Fruit fly (Drosophila melanogaster) whole organism, embryonic: ENCODE data around the gene CG15034.

Experiments used
- ATbp ChIP-seq: fragments of 200-800 bp; sonication (Bioruptor generic); optimal IDR thresholded peaks from 2 replicates; lab custom pipeline; 2017; ENCODE audit warnings: missing biosample characterization, mild to moderate bottlenecking, missing genetic modification characterization, missing genetic modification reagents
- Bdp1 ChIP-seq: fragments of 200-800 bp; sonication (Bioruptor generic); optimal IDR thresholded peaks from 3 replicates; lab custom pipeline; 2016; ENCODE audit warnings: missing biosample characterization, missing genetic modification characterization
- CG10366 ChIP-seq: fragments of 200-800 bp; sonication (Bioruptor generic); IDR thresholded peaks from 2 replicates; pipeline ENCODE4 v1.3.6; 2022; ENCODE audit warnings: missing biosample characterization, missing genetic modification characterization
- CG10543 ChIP-seq: fragments of 200-800 bp; sonication (Bioruptor generic); optimal IDR thresholded peaks from 3 replicates; lab custom pipeline; 2017; ENCODE audit warnings: missing biosample characterization, mild to moderate bottlenecking, missing genetic modification characterization, moderate library complexity
- CG11504 ChIP-seq: fragments of 200-800 bp; sonication (Bioruptor generic); optimal IDR thresholded peaks from 3 replicates; lab custom pipeline; 2019; ENCODE audit warnings: missing biosample characterization, mild to moderate bottlenecking, missing genetic modification characterization, moderate library complexity
- CG12155 ChIP-seq: fragments of 200-800 bp; sonication (Bioruptor generic); optimal IDR thresholded peaks from 3 replicates; lab custom pipeline; 2016; ENCODE audit warnings: missing biosample characterization, missing genetic modification characterization
- CG12769 ChIP-seq: fragments of 200-800 bp; sonication (Bioruptor generic); optimal IDR thresholded peaks from 2 replicates; lab custom pipeline; 2019; ENCODE audit warnings: missing biosample characterization, mild to moderate bottlenecking, missing genetic modification characterization, moderate library complexity
- CG13894 ChIP-seq: fragments of 200-800 bp; sonication (Bioruptor generic); optimal IDR thresholded peaks from 3 replicates; lab custom pipeline; 2018; ENCODE audit warnings: missing biosample characterization, mild to moderate bottlenecking, missing genetic modification characterization, moderate library complexity
- CG15269 ChIP-seq: fragments of 200-800 bp; sonication (Bioruptor generic); optimal IDR thresholded peaks from 2 replicates; lab custom pipeline; 2018; ENCODE audit warnings: missing biosample characterization, mild to moderate bottlenecking, missing genetic modification characterization, moderate library complexity
- CG2678 ChIP-seq: fragments of 200-800 bp; sonication (Bioruptor generic); optimal IDR thresholded peaks from 3 replicates; lab custom pipeline; 2019; ENCODE audit warnings: missing biosample characterization, mild to moderate bottlenecking, missing genetic modification characterization, moderate library complexity
- CG31365 ChIP-seq: fragments of 200-800 bp; sonication (Bioruptor generic); optimal IDR thresholded peaks from 2 replicates; lab custom pipeline; 2018; ENCODE audit warnings: missing biosample characterization, mild to moderate bottlenecking, missing genetic modification characterization
- CG31441 ChIP-seq: fragments of 200-800 bp; sonication (Bioruptor generic); IDR thresholded peaks from 2 replicates; pipeline ENCODE4 v1.3.6; 2022; ENCODE audit warnings: missing biosample characterization, missing genetic modification characterization
- CG32532 ChIP-seq: fragments of 200-800 bp; sonication (Bioruptor generic); IDR thresholded peaks from 2 replicates; pipeline ENCODE4 v1.3.6; 2022; ENCODE audit warnings: missing biosample characterization, missing genetic modification characterization
- CG6654 ChIP-seq: fragments of 200-800 bp; sonication (Bioruptor generic); optimal IDR thresholded peaks from 2 replicates; lab custom pipeline; 2017; ENCODE audit warnings: missing biosample characterization, mild to moderate bottlenecking, missing genetic modification characterization
- CTCF ChIP-seq: fragments of 200-800 bp; sonication (Bioruptor generic); optimal IDR thresholded peaks from 2 replicates; lab custom pipeline; 2017; ENCODE audit warnings: missing biosample characterization, mild to moderate bottlenecking, missing genetic modification characterization, moderate library complexity
- D19A ChIP-seq: fragments of 200-800 bp; optimal IDR thresholded peaks from 3 replicates; lab custom pipeline; 2019; ENCODE audit warnings: missing biosample characterization, mild to moderate bottlenecking, missing genetic modification characterization, moderate library complexity
- Hr51 ChIP-seq, 2 experiments: fragments of 200-800 bp; sonication (Bioruptor generic); optimal IDR thresholded peaks; 2 replicates in 1 of 2; 3 replicates in 1 of 2; lab custom pipeline; 2016 to 2018; ENCODE audit warnings: missing biosample characterization in 2 of 2, missing genetic modification characterization in 2 of 2, mild to moderate bottlenecking in 1 of 2, moderate library complexity in 1 of 2
- Lpt ChIP-seq: fragments of >200 bp; optimal IDR thresholded peaks from 2 replicates; lab custom pipeline; 2018; ENCODE audit warnings: missing biosample characterization, missing genetic modification characterization
- Max ChIP-seq: fragments of 200-800 bp; sonication (Bioruptor generic); optimal IDR thresholded peaks from 2 replicates; lab custom pipeline; 2016; ENCODE audit warnings: missing biosample characterization, mild to moderate bottlenecking, missing genetic modification characterization
- Neu2 ChIP-seq: fragments of 200-800 bp; sonication (Bioruptor generic); optimal IDR thresholded peaks from 3 replicates; lab custom pipeline; 2016; ENCODE audit warnings: missing biosample characterization, missing genetic modification characterization, borderline replicate concordance
- Optix ChIP-seq: fragments of 200-800 bp; sonication (Bioruptor generic); IDR thresholded peaks from 3 replicates; pipeline ENCODE4 v1.3.6; 2022; ENCODE audit warnings: missing biosample characterization, missing genetic modification characterization
- Poxn ChIP-seq: fragments of 200-800 bp; sonication (Bioruptor generic); IDR thresholded peaks from 2 replicates; pipeline ENCODE4 v1.3.6; 2022; ENCODE audit warnings: missing biosample characterization, missing genetic modification characterization
- Taf1 ChIP-seq: fragments of 200-800 bp; sonication (Bioruptor generic); IDR thresholded peaks from 2 replicates; pipeline ENCODE4 v1.3.6; 2022; ENCODE audit warnings: missing biosample characterization, missing genetic modification characterization
- Trl ChIP-seq, 3 experiments: fragments of >200 bp in 2 of 3; fragments of 200-800 bp in 1 of 3; sonication (Bioruptor generic) in 1 of 3; optimal IDR thresholded peaks; 2 replicates in 1 of 3; 3 replicates in 2 of 3; lab custom pipeline; 2016 to 2017; ENCODE audit warnings: missing biosample characterization in 1 of 3, missing genetic modification characterization in 1 of 3
- ac ChIP-seq: fragments of 200-800 bp; sonication (Bioruptor generic); optimal IDR thresholded peaks from 3 replicates; lab custom pipeline; 2017; ENCODE audit warnings: missing biosample characterization, mild to moderate bottlenecking, missing genetic modification characterization
- amos ChIP-seq: fragments of 200-800 bp; sonication (Bioruptor generic); IDR thresholded peaks from 2 replicates; pipeline ENCODE4 v1.3.6; 2022; ENCODE audit warnings: missing biosample characterization, missing genetic modification characterization; ENCODE audit not compliant: partially characterized antibody
- bsh ChIP-seq, 2 experiments: fragments of 200-800 bp; sonication (Bioruptor generic); optimal IDR thresholded peaks; 2 replicates each; lab custom pipeline; 2017 to 2018; ENCODE audit warnings: mild to moderate bottlenecking in 2 of 2, missing biosample characterization in 2 of 2, missing genetic modification characterization in 2 of 2, moderate library complexity in 1 of 2
- cad ChIP-seq: fragments of >200 bp; optimal IDR thresholded peaks from 2 replicates; lab custom pipeline; 2017; ENCODE audit warnings: missing biosample characterization, missing genetic modification characterization
- cato ChIP-seq: fragments of 200-800 bp; sonication (Bioruptor generic); optimal IDR thresholded peaks from 2 replicates; lab custom pipeline; 2016; ENCODE audit warnings: missing biosample characterization, missing genetic modification characterization, borderline replicate concordance
- cg ChIP-seq: fragments of 200-800 bp; sonication (Bioruptor generic); optimal IDR thresholded peaks from 3 replicates; lab custom pipeline; 2019; ENCODE audit warnings: missing biosample characterization, mild to moderate bottlenecking, missing genetic modification characterization, moderate library complexity
- dan ChIP-seq: fragments of 200-800 bp; sonication (Bioruptor generic); IDR thresholded peaks from 2 replicates; pipeline ENCODE4 v1.3.6; 2022; ENCODE audit warnings: missing biosample characterization, missing genetic modification characterization
- danr ChIP-seq: fragments of 200-800 bp; sonication (Bioruptor generic); IDR thresholded peaks from 2 replicates; pipeline ENCODE4 v1.3.6; 2022; ENCODE audit warnings: missing biosample characterization, missing genetic modification characterization
- dm ChIP-seq: fragments of 200-800 bp; sonication (Bioruptor generic); optimal IDR thresholded peaks from 3 replicates; lab custom pipeline; 2016; ENCODE audit warnings: missing biosample characterization, missing genetic modification characterization
- eve ChIP-seq, 2 experiments: fragments of >200 bp; optimal IDR thresholded peaks; 2 replicates each; lab custom pipeline; 2017; ENCODE audit warnings: missing biosample characterization in 2 of 2, missing genetic modification characterization in 2 of 2
- eyg ChIP-seq: fragments of 200-800 bp; sonication (Bioruptor generic); optimal IDR thresholded peaks from 3 replicates; lab custom pipeline; 2016; ENCODE audit warnings: missing biosample characterization, missing genetic modification characterization
- ken ChIP-seq: fragments of 200-800 bp; sonication (Bioruptor generic); IDR thresholded peaks from 3 replicates; pipeline ENCODE4 v1.3.6; 2022; ENCODE audit warnings: missing biosample characterization, missing genetic modification characterization
- kni ChIP-seq: fragments of 200-800 bp; sonication (Bioruptor generic); optimal IDR thresholded peaks from 3 replicates; lab custom pipeline; 2017; ENCODE audit warnings: mild to moderate bottlenecking, missing biosample characterization, missing genetic modification reagents, missing genetic modification characterization
- lab ChIP-seq: fragments of 200-800 bp; sonication (Bioruptor generic); optimal IDR thresholded peaks from 3 replicates; lab custom pipeline; 2017; ENCODE audit warnings: missing biosample characterization, missing genetic modification characterization, mild to moderate bottlenecking, moderate library complexity, missing genetic modification reagents
- lola ChIP-seq, 3 experiments: fragments of >200 bp in 2 of 3; fragments of 200-800 bp in 1 of 3; sonication (Bioruptor generic) in 1 of 3; optimal IDR thresholded peaks; 2 replicates each; lab custom pipeline; 2017 to 2019; ENCODE audit warnings: missing biosample characterization in 3 of 3, missing genetic modification characterization in 3 of 3, mild to moderate bottlenecking in 1 of 3, moderate library complexity in 1 of 3
- nau ChIP-seq: fragments of 200-800 bp; sonication (Bioruptor generic); optimal IDR thresholded peaks from 3 replicates; lab custom pipeline; 2017; ENCODE audit warnings: missing biosample characterization, mild to moderate bottlenecking, missing genetic modification characterization, missing genetic modification reagents
- pfk ChIP-seq: fragments of 200-800 bp; sonication (Bioruptor generic); optimal IDR thresholded peaks from 2 replicates; lab custom pipeline; 2018; ENCODE audit warnings: missing biosample characterization, mild to moderate bottlenecking, missing genetic modification characterization, moderate library complexity
- pita ChIP-seq: fragments of 200-800 bp; sonication (Bioruptor generic); optimal IDR thresholded peaks from 2 replicates; lab custom pipeline; 2017; ENCODE audit warnings: missing biosample characterization, mild to moderate bottlenecking, missing genetic modification characterization
- row ChIP-seq: fragments of 200-800 bp; sonication (Bioruptor generic); IDR thresholded peaks from 3 replicates; pipeline ENCODE4 v1.3.6; 2022; ENCODE audit warnings: missing biosample characterization, missing genetic modification characterization
- sob ChIP-seq: fragments of 200-800 bp; sonication (Bioruptor generic); IDR thresholded peaks from 2 replicates; pipeline ENCODE4 v1.3.6; 2022; ENCODE audit warnings: missing biosample characterization, missing genetic modification characterization
- sqz ChIP-seq: fragments of 200-800 bp; sonication (Bioruptor generic); optimal IDR thresholded peaks from 3 replicates; lab custom pipeline; 2018; ENCODE audit warnings: missing biosample characterization, mild to moderate bottlenecking, missing genetic modification characterization
- wek ChIP-seq: fragments of 200-800 bp; sonication (Bioruptor generic); optimal IDR thresholded peaks from 3 replicates; lab custom pipeline; 2018; ENCODE audit warnings: missing biosample characterization, mild to moderate bottlenecking, missing genetic modification characterization, moderate library complexity
- yki ChIP-seq: fragments of >200 bp; optimal IDR thresholded peaks from 3 replicates; lab custom pipeline; 2018

The CG15034 gene

dm6 chrX:7342998-7343397 is 4.3 kb downstream of the CG15034 start (continued):
- TF ChIP-seq nau (GFP tag; lab: Kevin White, UChicago) (no peak), Hr51 (GFP tag; optimal IDR thresholded peaks at IDR 0.05; lab: Kevin White, UChicago) (peak in 1 of 2 experiments; percentile 5), CG32532 (GFP tag; lab: Robert Waterston, UW) (peak; percentile 22; the same call in 1 of the 2 replicates), CG11504 (tag; lab: Kevin White, UChicago) (no peak), CG13894 (tag; lab: Kevin White, UChicago) (peak; percentile 10), row (GFP tag; lab: Robert Waterston, UW) (peak; percentile 42; the same call in 1 of the 3 replicates), CG10366 (GFP tag; lab: Robert Waterston, UW) (no peak)

dm6 chrX:7340667-7341066 is 6.6 kb downstream of the CG15034 start:
- TF ChIP-seq CG31365 (tag; lab: Kevin White, UChicago), result peak; percentile 94
- TF ChIP-seq yki (lab: Kevin White, UChicago), result no peak
- no peak for TF ChIP-seq Neu2
- no peak for TF ChIP-seq pfk (GFP tag; lab: Kevin White, UChicago)
- no peak for TF ChIP-seq CG31441 (GFP tag; lab: Robert Waterston, UW)
- peak; percentile 7 for TF ChIP-seq pita (GFP tag; lab: Kevin White, UChicago)
- no peak for TF ChIP-seq ATbp (GFP tag; lab: Kevin White, UChicago)
- TF ChIP-seq CTCF (GFP tag; lab: Kevin White, UChicago), result peak; percentile 4
- no peak for TF ChIP-seq Trl (optimal IDR thresholded peaks at IDR 0.05; lab: Kevin White, UChicago)
- no peak for TF ChIP-seq Trl (GFP tag; optimal IDR thresholded peaks at IDR 0.05; lab: Kevin White, UChicago)
- no peak for TF ChIP-seq danr (GFP tag; lab: Robert Waterston, UW)
- peak in 1 of 2 experiments; percentile 59 for TF ChIP-seq eve (GFP tag; optimal IDR thresholded peaks at IDR 0.05; lab: Kevin White, UChicago)

- no peak for TF ChIP-seq Poxn (GFP tag; lab: Robert Waterston, UW)
- no peak for TF ChIP-seq Max (GFP tag; lab: Kevin White, UChicago)
- peak; percentile 44 for TF ChIP-seq cad (GFP tag; lab: Kevin White, UChicago)
- TF ChIP-seq sob (GFP tag; lab: Robert Waterston, UW), result no peak
- TF ChIP-seq dan, result no peak
- no peak for TF ChIP-seq Optix
- TF ChIP-seq cato (GFP tag; lab: Kevin White, UChicago), result no peak
- no peak for TF ChIP-seq lola (GFP tag; optimal IDR thresholded peaks at IDR 0.05; lab: Kevin White, UChicago)
- no peak for TF ChIP-seq CG12155 (GFP tag; lab: Kevin White, UChicago)
- no peak for TF ChIP-seq cg (GFP tag; lab: Kevin White, UChicago)
- TF ChIP-seq ken (GFP tag; lab: Robert Waterston, UW), result no peak
- TF ChIP-seq wek, result no peak
- TF ChIP-seq row (GFP tag; lab: Robert Waterston, UW), result no peak
- TF ChIP-seq dm (GFP tag; lab: Kevin White, UChicago), result peak; percentile 21
- TF ChIP-seq lab (GFP tag; lab: Kevin White, UChicago), result no peak
- no peak for TF ChIP-seq Bdp1
- TF ChIP-seq amos (GFP tag; lab: Robert Waterston, UW), result no peak
- peak; percentile 21 for TF ChIP-seq sqz (GFP tag; lab: Kevin White, UChicago)
- peak; percentile 98 for TF ChIP-seq CG6654 (GFP tag; lab: Kevin White, UChicago)
- TF ChIP-seq Lpt, result no peak
- peak; percentile 6 for TF ChIP-seq kni (GFP tag; lab: Kevin White, UChicago)
- TF ChIP-seq CG10543 (GFP tag; lab: Kevin White, UChicago), result peak; percentile 14
- TF ChIP-seq ac, result no peak
- TF ChIP-seq CG2678 (tag; lab: Kevin White, UChicago), result no peak
- TF ChIP-seq CG15269 (tag; lab: Kevin White, UChicago), result no peak
- no peak for TF ChIP-seq CG12769 (tag; lab: Kevin White, UChicago)
- TF ChIP-seq Taf1, result no peak
- no peak for TF ChIP-seq eyg (GFP tag; lab: Kevin White, UChicago)
- no peak for TF ChIP-seq bsh (GFP tag; optimal IDR thresholded peaks at IDR 0.05; lab: Kevin White, UChicago)
- no peak for TF ChIP-seq D19A (tag; lab: Kevin White, UChicago)
These were observed 7.5 kb downstream of the CG15034 start for dm6 chrX:7339610-7340326.
